Worm (Caenorhabditis elegans): ENCODE measurements around the gene F56A8.9.

ce11 chrIII:13224395-13224794 lies 30.1 kb upstream of the F56A8.9 start:
- TF ChIP-seq xnd-1 (tag; optimal IDR thresholded peaks at IDR 0.05) (no peak), pha-4 (tag; optimal IDR thresholded peaks at IDR 0.05) (no peak), madf-10 (tag; optimal IDR thresholded peaks at IDR 0.05) (no peak), somi-1 (GFP tag; optimal IDR thresholded peaks at IDR 0.05) (no peak), C17E4.6 (GFP tag; IDR thresholded peaks at IDR 0.05) (no peak), B0336.3 (GFP tag; IDR thresholded peaks at IDR 0.05) (no peak)

All from whole organism, young adult.